Fruit fly (Drosophila melanogaster) whole organism, pupa: ENCODE data around the gene CG11089.
A peak's percentile ranks its signal among the peaks of the same experiment; 100 is the strongest.

Experiments used
- CG10348 ChIP-seq: fragments of 200-800 bp; sonication (Bioruptor generic); IDR thresholded peaks from 2 replicates; pipeline ENCODE4 v1.3.6; 2022; ENCODE audit warnings: missing biosample characterization, missing genetic modification characterization
- CG12605 ChIP-seq: fragments of 200-800 bp; sonication (Bioruptor generic); IDR thresholded peaks from 2 replicates; pipeline ENCODE4 v1.3.6; 2022; ENCODE audit warnings: missing biosample characterization, missing genetic modification characterization
- CG13204 ChIP-seq: fragments of 200-800 bp; sonication (Bioruptor generic); optimal IDR thresholded peaks from 2 replicates; lab custom pipeline; 2018; ENCODE audit warnings: missing biosample characterization, mild to moderate bottlenecking, missing genetic modification characterization, moderate library complexity
- CG14655 ChIP-seq: fragments of 200-800 bp; sonication (Bioruptor generic); optimal IDR thresholded peaks from 3 replicates; lab custom pipeline; 2017; ENCODE audit warnings: mild to moderate bottlenecking, missing biosample characterization, missing genetic modification reagents, missing genetic modification characterization
- CG15710 ChIP-seq: fragments of 200-800 bp; sonication (Bioruptor generic); optimal IDR thresholded peaks from 2 replicates; lab custom pipeline; 2018; ENCODE audit warnings: missing biosample characterization, mild to moderate bottlenecking, missing genetic modification characterization, moderate library complexity
- CG17806 ChIP-seq: fragments of 200-800 bp; sonication (Bioruptor generic); optimal IDR thresholded peaks from 2 replicates; lab custom pipeline; 2018; ENCODE audit warnings: missing biosample characterization, mild to moderate bottlenecking, missing genetic modification characterization, moderate library complexity
- CG32121 ChIP-seq: fragments of 200-800 bp; sonication (Bioruptor generic); IDR thresholded peaks from 2 replicates; pipeline ENCODE4 v1.3.6; 2022; ENCODE audit warnings: missing biosample characterization, missing genetic modification characterization
- CG34367 ChIP-seq: fragments of 200-800 bp; sonication (Bioruptor generic); optimal IDR thresholded peaks from 2 replicates; lab custom pipeline; 2018; ENCODE audit warnings: missing biosample characterization, mild to moderate bottlenecking, missing genetic modification characterization
- CG4496 ChIP-seq: fragments of 200-800 bp; sonication (Bioruptor generic); IDR thresholded peaks from 3 replicates; pipeline ENCODE4 v1.3.6; 2022; ENCODE audit warnings: missing biosample characterization, missing genetic modification characterization
- CG8159 ChIP-seq: fragments of 200-800 bp; sonication (Bioruptor generic); optimal IDR thresholded peaks from 3 replicates; lab custom pipeline; 2018; ENCODE audit warnings: missing biosample characterization, mild to moderate bottlenecking, missing genetic modification characterization, moderate library complexity
- CG8301 ChIP-seq: fragments of 200-800 bp; sonication (Bioruptor generic); optimal IDR thresholded peaks from 2 replicates; lab custom pipeline; 2018; ENCODE audit warnings: missing biosample characterization, mild to moderate bottlenecking, missing genetic modification characterization
- CG9948 ChIP-seq: fragments of 200-800 bp; sonication (Bioruptor generic); optimal IDR thresholded peaks from 2 replicates; lab custom pipeline; 2018; ENCODE audit warnings: missing biosample characterization, mild to moderate bottlenecking, missing genetic modification characterization, moderate library complexity
- D1 ChIP-seq: fragments of 200-800 bp; sonication (Bioruptor generic); optimal IDR thresholded peaks from 2 replicates; lab custom pipeline; 2018; ENCODE audit warnings: missing biosample characterization, mild to moderate bottlenecking, missing genetic modification characterization, moderate library complexity
- EcR ChIP-seq: fragments of 200-800 bp; sonication (Bioruptor generic); optimal IDR thresholded peaks from 3 replicates; lab custom pipeline; 2019; ENCODE audit warnings: missing biosample characterization, missing genetic modification characterization, mild to moderate bottlenecking, moderate library complexity, missing genetic modification reagents
- Ets98B ChIP-seq: fragments of 200-800 bp; sonication (Bioruptor generic); IDR thresholded peaks from 2 replicates; pipeline ENCODE4 v1.3.6; 2022; ENCODE audit warnings: missing biosample characterization, missing genetic modification characterization
- Pif1A ChIP-seq: fragments of 200-800 bp; sonication (Bioruptor generic); optimal IDR thresholded peaks from 3 replicates; lab custom pipeline; 2016; ENCODE audit warnings: missing biosample characterization, missing genetic modification characterization
- Pif1B ChIP-seq: fragments of 200-800 bp; sonication (Bioruptor generic); optimal IDR thresholded peaks from 3 replicates; lab custom pipeline; 2016; ENCODE audit warnings: missing biosample characterization, missing genetic modification characterization
- Snoo ChIP-seq: fragments of 200-800 bp; sonication (Bioruptor generic); optimal IDR thresholded peaks from 3 replicates; lab custom pipeline; 2017; ENCODE audit warnings: missing biosample characterization, mild to moderate bottlenecking, missing genetic modification characterization, inconsistent platforms
- fd96Ca ChIP-seq: fragments of 200-800 bp; sonication (Bioruptor generic); IDR thresholded peaks from 3 replicates; pipeline ENCODE4 v1.3.6; 2022; ENCODE audit warnings: missing biosample characterization, missing genetic modification characterization
- gl ChIP-seq: fragments of 200-800 bp; sonication (Bioruptor generic); optimal IDR thresholded peaks from 2 replicates; lab custom pipeline; 2018; ENCODE audit warnings: missing biosample characterization, mild to moderate bottlenecking, missing genetic modification characterization
- rn ChIP-seq: fragments of 200-800 bp; sonication (Bioruptor generic); IDR thresholded peaks from 2 replicates; pipeline ENCODE4 v1.3.6; 2022; ENCODE audit warnings: missing biosample characterization, missing genetic modification characterization

CG11089 gene

DNA sequence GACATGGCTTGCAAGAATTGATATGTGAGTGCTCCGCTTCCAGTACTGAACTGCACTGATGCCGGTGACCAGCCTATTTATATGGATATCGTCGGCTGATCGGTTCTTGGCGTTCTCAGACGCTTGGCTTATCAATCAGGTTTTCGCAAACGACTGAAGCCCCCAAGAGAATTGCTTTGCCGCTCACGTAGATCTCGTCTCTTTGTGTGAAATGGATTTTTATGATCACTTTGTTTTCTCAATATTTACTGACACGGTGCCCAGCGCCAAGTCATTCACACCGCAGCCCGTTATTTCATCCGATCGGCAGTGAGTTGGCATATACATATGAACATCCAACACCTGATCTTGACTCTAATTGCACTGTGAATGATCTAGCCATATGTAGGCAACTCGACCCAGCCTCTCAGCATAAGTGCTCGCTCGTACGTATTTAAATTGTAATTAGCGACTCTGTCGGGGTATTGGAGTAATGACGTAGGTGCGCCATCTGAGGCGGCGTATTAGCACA, 16.5 kb upstream of the CG11089 start, which contains the start of gene CG13639:
Gene CG13639 (minus strand): TSS at position 51 of the 511 bp plus-strand sequence.
- TF ChIP-seq CG13204 (GFP tag; lab: Kevin White, UChicago) = no peak
- TF ChIP-seq CG34367 (tag; lab: Kevin White, UChicago) = peak; percentile 27
- TF ChIP-seq CG9948 = no peak
- no peak for TF ChIP-seq CG15710 (tag; lab: Kevin White, UChicago)
- TF ChIP-seq EcR (GFP tag; lab: Kevin White, UChicago) = peak; percentile 87
- no peak for TF ChIP-seq fd96Ca (GFP tag; lab: Robert Waterston, UW)

dm6 chr3R:24862065-24862464, 14.8 kb upstream of the CG11089 start, which contains the start of gene CG13640:
TSS of gene CG13640 (minus strand) at chr3R:24862165.
- TF ChIP-seq Pif1B (GFP tag; lab: Kevin White, UChicago) (no peak), D1 (tag; lab: Kevin White, UChicago) (no peak), Snoo (tag; lab: Kevin White, UChicago) (no peak), CG8301 (tag; lab: Kevin White, UChicago) (no peak), CG8159 (tag; lab: Kevin White, UChicago) (no peak), fd96Ca (GFP tag; lab: Robert Waterston, UW) (no peak), CG4496 (no peak), rn (GFP tag; lab: Robert Waterston, UW) (no peak), CG9948 (no peak), CG32121 (no peak)

DNA sequence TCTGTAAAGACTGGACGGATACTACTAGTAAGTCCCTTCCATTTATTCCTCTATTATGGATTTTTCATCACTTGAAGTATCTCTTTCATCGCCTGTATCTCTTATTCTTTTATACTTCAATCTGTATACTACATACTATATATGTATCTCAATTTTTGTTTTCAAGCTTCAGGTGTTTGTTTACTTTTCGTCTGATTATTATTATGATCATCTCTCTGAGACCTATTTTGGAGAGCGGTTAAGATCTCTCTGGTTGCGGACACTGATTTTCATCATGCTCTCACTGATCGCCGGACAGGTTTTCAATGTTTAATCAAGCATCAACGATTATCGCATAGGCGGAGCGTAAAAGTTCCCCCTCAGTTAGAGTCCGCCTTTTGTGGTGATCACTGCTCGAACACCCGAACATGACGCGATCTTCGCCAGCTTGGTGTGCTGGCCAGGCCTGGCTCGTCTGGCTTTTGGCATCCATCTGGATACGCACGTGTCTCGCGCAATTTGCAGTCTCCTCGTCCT, 14.2 kb upstream of the CG11089 start, which contains the start of gene CG7016:
Gene CG7016 (plus strand): TSS at position 358 of the 516 bp plus-strand sequence.
- TF ChIP-seq CG4496 (no peak), Pif1B (GFP tag; lab: Kevin White, UChicago) (no peak), CG8301 (tag; lab: Kevin White, UChicago) (no peak), EcR (GFP tag; lab: Kevin White, UChicago) (no peak), Snoo (tag; lab: Kevin White, UChicago) (no peak), D1 (tag; lab: Kevin White, UChicago) (no peak), CG17806 (tag; lab: Kevin White, UChicago) (no peak), fd96Ca (GFP tag; lab: Robert Waterston, UW) (no peak), CG34367 (tag; lab: Kevin White, UChicago) (no peak), CG12605 (GFP tag; lab: Robert Waterston, UW) (no peak), CG15710 (tag; lab: Kevin White, UChicago) (no peak), CG13204 (GFP tag; lab: Kevin White, UChicago) (no peak), CG8159 (tag; lab: Kevin White, UChicago) (no peak), Ets98B (GFP tag; lab: Robert Waterston, UW) (no peak), CG9948 (no peak), gl (no peak), rn (GFP tag; lab: Robert Waterston, UW) (no peak)
- TF ChIP-seq, all 21 proteins: peak for 0

- TF ChIP-seq CG34367 (tag; lab: Kevin White, UChicago) (no peak), Pif1B (GFP tag; lab: Kevin White, UChicago) (no peak), CG13204 (GFP tag; lab: Kevin White, UChicago) (no peak), CG12605 (GFP tag; lab: Robert Waterston, UW) (no peak), CG8301 (tag; lab: Kevin White, UChicago) (no peak), CG9948 (no peak), gl (no peak), CG32121 (no peak), EcR (GFP tag; lab: Kevin White, UChicago) (no peak), CG17806 (tag; lab: Kevin White, UChicago) (no peak), CG10348 (GFP tag; lab: Robert Waterston, UW) (no peak), CG4496 (no peak)
These were observed 13.0 kb upstream of the CG11089 start for dm6 chr3R:24863894-24864293.

DNA sequence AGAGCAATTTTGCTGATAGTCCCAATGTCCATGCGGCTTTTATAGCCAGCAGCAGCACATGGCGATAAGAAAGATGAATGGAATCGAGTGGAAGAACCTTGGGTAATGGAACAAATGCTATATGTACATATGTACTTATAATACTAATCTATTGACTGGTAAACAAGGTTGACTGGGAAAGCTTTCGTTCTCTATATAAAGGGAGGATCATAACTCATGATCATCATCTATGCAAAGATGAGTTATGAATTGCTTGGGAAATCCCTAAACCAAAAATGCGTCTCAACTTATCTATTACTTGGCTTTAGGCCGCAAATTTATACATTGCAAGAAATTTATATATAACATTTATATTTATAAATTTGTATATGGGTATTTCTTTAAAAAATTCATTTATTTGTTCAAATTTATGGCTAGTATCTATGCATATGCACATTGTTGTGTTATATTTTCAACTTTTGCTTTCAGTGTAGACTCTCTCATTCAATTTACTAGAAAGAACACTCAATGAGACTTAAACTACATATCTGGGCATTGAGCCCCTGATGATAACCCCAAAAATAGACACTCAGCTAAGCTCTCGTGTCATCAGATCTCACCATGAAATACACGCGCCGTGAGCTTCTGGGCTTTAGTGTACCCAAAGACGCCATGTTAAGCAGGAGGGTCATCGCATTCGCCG, 12.0 kb upstream of the CG11089 start, which contains the start of the genes Srg1 and Elal:
Gene Srg1 (minus strand): TSS at position 14 of the 682 bp plus-strand sequence.
Gene Elal (plus strand): TSS at position 632 of the 682 bp plus-strand sequence.
- TF ChIP-seq CG10348 (GFP tag; lab: Robert Waterston, UW) (no peak), CG13204 (GFP tag; lab: Kevin White, UChicago) (no peak), Ets98B (GFP tag; lab: Robert Waterston, UW) (no peak), CG15710 (tag; lab: Kevin White, UChicago) (peak; percentile 4), CG4496 (0 out of 3 replicates have a peak, but pooled peaks have one; percentile 33), Pif1A (GFP tag; lab: Kevin White, UChicago) (no peak), rn (GFP tag; lab: Robert Waterston, UW) (no peak), gl (no peak), CG17806 (tag; lab: Kevin White, UChicago) (peak; percentile 13), Snoo (tag; lab: Kevin White, UChicago) (no peak), Pif1B (GFP tag; lab: Kevin White, UChicago) (no peak), D1 (tag; lab: Kevin White, UChicago) (no peak), EcR (GFP tag; lab: Kevin White, UChicago) (no peak), CG32121 (no peak), CG8159 (tag; lab: Kevin White, UChicago) (peak; percentile 21), CG12605 (GFP tag; lab: Robert Waterston, UW) (no peak), CG8301 (tag; lab: Kevin White, UChicago) (no peak), fd96Ca (GFP tag; lab: Robert Waterston, UW) (no peak), CG34367 (tag; lab: Kevin White, UChicago) (no peak), CG9948 (peak; percentile 29), CG14655 (GFP tag; lab: Kevin White, UChicago) (no peak)
